Fruit fly (Drosophila melanogaster) whole organism, prepupa: ENCODE measurements around the gene CG43630.
"Not testable (repeated sequence)": the region's sequence is repeated elsewhere in the genome, so short reads cannot be mapped to it uniquely, and the experiment has no call there.

Experiments
- Blimp-1 ChIP-seq: fragments of 200-800 bp; sonication (Bioruptor generic); optimal IDR thresholded peaks from 3 replicates; lab custom pipeline; 2017; ENCODE audit warnings: missing biosample characterization, missing genetic modification characterization, mild to moderate bottlenecking, moderate library complexity, missing genetic modification reagents
- CG4318 ChIP-seq: fragments of 200-800 bp; sonication (Bioruptor generic); optimal IDR thresholded peaks from 3 replicates; lab custom pipeline; 2017; ENCODE audit warnings: missing biosample characterization, mild to moderate bottlenecking, missing genetic modification characterization
- CG8119 ChIP-seq: fragments of 200-800 bp; sonication (Bioruptor generic); IDR thresholded peaks from 3 replicates; pipeline ENCODE4 v1.3.6; 2022; ENCODE audit warnings: missing biosample characterization, missing genetic modification characterization
- Eip78C ChIP-seq: fragments of 200-800 bp; sonication (Bioruptor generic); peaks from one replicate; lab custom pipeline; 2016; ENCODE audit warnings: missing biosample characterization, missing genetic modification characterization
- spab ChIP-seq: fragments of 200-800 bp; sonication (Bioruptor generic); optimal IDR thresholded peaks from 2 replicates; lab custom pipeline; 2017; ENCODE audit warnings: missing biosample characterization, mild to moderate bottlenecking, missing genetic modification characterization, missing genetic modification reagents

dm6 chr3R:12712178-12713172, 36.4 kb upstream of the CG43630 start, which contains the start of gene PolQ:
- not testable (repeated sequence) for TF ChIP-seq Blimp-1 (GFP tag; lab: Kevin White, UChicago); CG4318; spab; CG8119; Eip78C (GFP tag; lab: Kevin White, UChicago)
